Worm (Caenorhabditis elegans): ENCODE results near the gene H13N06.2.
A peak's percentile ranks its signal among the peaks of the same experiment; 100 is the strongest.

H13N06.2 gene

DNA sequence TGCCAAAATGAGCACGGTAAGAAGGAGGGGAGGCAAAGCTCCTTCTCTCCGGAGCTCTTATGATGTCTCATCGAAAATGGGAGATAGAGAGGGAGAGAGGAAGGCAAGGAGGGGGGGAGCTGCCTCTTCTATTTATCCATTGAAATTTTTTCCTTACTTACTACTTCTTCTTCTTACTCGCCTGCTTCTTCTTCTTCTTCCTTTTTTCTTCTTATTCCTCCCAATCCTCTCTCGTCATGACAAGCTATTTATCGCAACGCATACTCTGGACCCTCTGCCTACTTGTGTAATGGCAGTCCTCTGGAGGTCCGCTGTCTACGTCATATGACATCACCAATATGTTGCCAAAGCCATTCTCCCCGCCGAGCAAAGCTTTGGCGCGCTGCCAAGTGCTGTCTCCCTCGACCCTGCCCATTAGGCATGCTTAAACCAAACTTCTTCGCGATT, 47.3 kb downstream of the H13N06.2 start (continued):
- TF ChIP-seq ceh-62 (tag; optimal IDR thresholded peaks at IDR 0.05) (no peak), ceh-20 (GFP tag; IDR thresholded peaks at IDR 0.05) (peak; percentile 57; the same call in 1 of the 2 replicates), egl-43 (GFP tag; IDR thresholded peaks at IDR 0.05) (peak; percentile 44; the same call in 1 of the 2 replicates), set-16 (GFP tag; IDR thresholded peaks at IDR 0.05) (peak; percentile 63), hif-1 (tag; optimal IDR thresholded peaks at IDR 0.05) (peak in 1 of 2 experiments; percentile 55), pha-4 (GFP tag; IDR thresholded peaks at IDR 0.05) (peak; percentile 61; the same call in 1 of the 2 replicates), pha-4 (tag; optimal IDR thresholded peaks at IDR 0.05) (no peak), daf-16 (GFP tag; optimal IDR thresholded peaks at IDR 0.05) (peak in 1 of 2 experiments; percentile 12), daf-16 (tag; optimal IDR thresholded peaks at IDR 0.05) (no peak), mdl-1 (tag; optimal IDR thresholded peaks at IDR 0.05) (no peak), Y75B8A.6 (GFP tag; IDR thresholded peaks at IDR 0.05) (no peak), mep-1 (tag; optimal IDR thresholded peaks at IDR 0.05) (peak; percentile 51), mxl-2 (GFP tag; conservative IDR thresholded peaks at IDR 0.05) (0 out of 2 replicates have a peak, but pooled peaks have one; percentile 28), rbr-2 (tag; optimal IDR thresholded peaks at IDR 0.05) (peak; percentile 73), nhr-111 (GFP tag; optimal IDR thresholded peaks at IDR 0.05) (no peak), zfp-2 (tag; optimal IDR thresholded peaks at IDR 0.05) (peak; percentile 47), nhr-77 (tag; optimal IDR thresholded peaks at IDR 0.05) (no peak), nhr-11 (tag; optimal IDR thresholded peaks at IDR 0.05) (peak; percentile 50), ctbp-1 (GFP tag; IDR thresholded peaks at IDR 0.05) (peak; percentile 90; the same call in 1 of the 2 replicates), hmg-1.1 (GFP tag; IDR thresholded peaks at IDR 0.05) (peak; percentile 76), lin-29 (GFP tag; IDR thresholded peaks at IDR 0.05) (no peak)

DNA sequence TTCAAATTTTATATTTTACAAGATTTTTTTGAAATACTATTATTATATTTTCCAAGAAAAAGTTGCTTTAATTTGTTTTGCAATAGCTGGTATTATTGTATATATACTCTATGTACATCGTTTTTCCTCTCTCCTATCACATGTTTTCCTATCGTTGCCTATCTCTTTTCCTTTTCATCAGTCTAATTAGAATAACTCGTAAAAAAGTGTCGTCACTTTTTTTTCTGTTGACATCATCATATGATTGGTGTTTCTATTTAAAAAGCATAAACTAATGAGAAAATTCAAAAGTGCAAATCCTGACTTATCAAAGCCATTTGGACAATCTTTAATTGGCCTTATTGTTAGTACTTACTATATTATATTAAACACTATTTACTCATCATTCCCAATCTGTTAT, 48.1 kb downstream of the H13N06.2 start:
- TF ChIP-seq unc-130 (GFP tag; optimal IDR thresholded peaks at IDR 0.05) (no peak), lsy-2 (tag; optimal IDR thresholded peaks at IDR 0.05) (peak in 1 of 2 experiments; percentile 3)

DNA sequence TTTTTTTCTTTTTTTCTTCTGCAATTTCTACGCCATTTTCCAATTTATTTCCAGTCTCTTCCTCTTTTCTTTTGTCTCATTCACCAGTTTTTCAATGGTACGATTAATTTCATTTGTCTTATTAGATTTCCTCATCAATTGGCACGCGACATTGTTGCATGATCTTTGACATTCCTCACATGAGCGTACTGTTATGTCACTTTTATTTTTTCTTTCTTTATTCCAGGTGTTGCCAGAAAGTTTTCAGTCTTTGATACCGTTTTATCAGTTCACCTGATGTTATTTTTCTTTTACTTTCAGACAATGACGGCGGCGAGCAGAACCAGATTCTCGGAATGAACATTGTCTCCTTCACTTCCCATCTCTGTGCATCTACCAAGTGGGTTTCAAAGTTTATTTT, 49.5 kb downstream of the H13N06.2 start, which contains the start of the genes olrn-1 and C02C6.14:
TSS of gene olrn-1 (plus strand) at position 301 of the 400 bp plus-strand sequence.
TSS of gene C02C6.14 (plus strand) at position 304 of the 400 bp plus-strand sequence.
- TF ChIP-seq T26A8.4 (GFP tag; IDR thresholded peaks at IDR 0.05) (no peak), F44E2.7 (GFP tag; IDR thresholded peaks at IDR 0.05) (no peak)

DNA sequence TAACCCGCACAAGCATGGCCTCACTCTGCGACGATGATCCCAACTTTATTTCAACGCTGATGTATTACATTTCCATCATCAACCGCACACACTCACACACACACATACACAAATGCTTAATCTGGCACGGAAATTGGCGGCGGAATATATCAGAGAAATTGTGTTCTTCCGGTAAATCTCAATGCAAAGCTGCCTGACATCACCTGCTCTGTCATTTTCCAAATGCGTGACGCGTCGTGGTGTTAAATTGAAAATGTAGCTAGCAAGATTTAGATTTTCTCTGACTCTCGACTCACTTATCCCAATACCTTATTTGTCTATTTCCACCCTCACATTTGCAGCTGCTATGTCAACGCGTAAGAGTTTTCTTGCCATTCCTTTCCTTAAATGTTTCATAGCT, 51.4 kb downstream of the H13N06.2 start:
- TF ChIP-seq Y48G9A.11 (GFP tag; IDR thresholded peaks at IDR 0.05) (no peak), pha-4 (GFP tag; IDR thresholded peaks at IDR 0.05) (no peak), pha-4 (tag; optimal IDR thresholded peaks at IDR 0.05) (no peak), Y5F2A.4 (GFP tag; optimal IDR thresholded peaks at IDR 0.05) (no peak), hif-1 (tag; optimal IDR thresholded peaks at IDR 0.05) (no peak), aha-1 (tag) (peak; percentile 62), pqm-1 (tag; optimal IDR thresholded peaks at IDR 0.05) (no peak), ceh-62 (tag; optimal IDR thresholded peaks at IDR 0.05) (no peak), nhr-102 (tag; optimal IDR thresholded peaks at IDR 0.05) (no peak), nhr-6 (tag; optimal IDR thresholded peaks at IDR 0.05) (no peak)

DNA sequence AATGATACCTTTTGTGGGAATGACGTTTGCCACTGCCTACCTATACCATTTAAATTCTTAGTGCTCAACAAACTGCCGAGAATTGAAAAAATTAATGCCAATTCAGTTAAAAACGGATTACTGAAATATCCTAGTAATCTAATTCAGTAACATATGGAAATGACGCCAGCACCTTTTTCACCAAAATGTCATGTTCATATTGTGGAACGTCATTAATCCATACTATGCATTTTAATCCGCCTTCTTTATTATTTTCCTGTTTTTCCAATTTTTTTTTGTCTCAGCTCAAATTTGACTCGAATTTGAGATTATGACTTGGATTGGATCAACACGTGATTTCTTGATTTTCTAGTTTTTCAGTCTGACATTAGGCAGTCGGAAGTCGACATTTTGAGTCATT, 53.5 kb downstream of the H13N06.2 start:
- TF ChIP-seq unc-62 (GFP tag; optimal IDR thresholded peaks at IDR 0.05 in 1 of 2), result peak in 1 of 2 experiments; percentile 0
- no peak for TF ChIP-seq unc-62 (tag; optimal IDR thresholded peaks at IDR 0.05)
- TF ChIP-seq pqm-1 (tag; optimal IDR thresholded peaks at IDR 0.05), result no peak
- no peak for TF ChIP-seq fkh-10 (GFP tag; optimal IDR thresholded peaks at IDR 0.05)
- no peak for TF ChIP-seq rbr-2 (tag; optimal IDR thresholded peaks at IDR 0.05)

All from whole organism, L4 larva.